Fruit fly (Drosophila melanogaster) whole organism, prepupa: ENCODE data around the gene CG42660.
"Not testable (repeated sequence)": the region's sequence is repeated elsewhere in the genome, so short reads cannot be mapped to it uniquely, and the experiment has no call there.

Experiments
- CG10669 ChIP-seq: fragments of 200-800 bp; sonication (Bioruptor generic); optimal IDR thresholded peaks from 3 replicates; lab custom pipeline; 2018; ENCODE audit warnings: missing biosample characterization, mild to moderate bottlenecking, missing genetic modification characterization, moderate library complexity
- CG15336 ChIP-seq: fragments of 200-800 bp; sonication (Bioruptor generic); IDR thresholded peaks from 2 replicates; pipeline ENCODE4 v1.3.6; 2022; ENCODE audit warnings: missing biosample characterization, missing genetic modification characterization
- CG1621 ChIP-seq: fragments of 200-800 bp; sonication (Bioruptor generic); optimal IDR thresholded peaks from 3 replicates; lab custom pipeline; 2018; ENCODE audit warnings: missing biosample characterization, mild to moderate bottlenecking, missing genetic modification characterization
- CG16779 ChIP-seq: fragments of 200-800 bp; sonication (Bioruptor generic); optimal IDR thresholded peaks from 3 replicates; lab custom pipeline; 2017; ENCODE audit warnings: missing biosample characterization, mild to moderate bottlenecking, missing genetic modification characterization
- CG3032 ChIP-seq: fragments of 200-800 bp; optimal IDR thresholded peaks from 2 replicates; lab custom pipeline; 2019; ENCODE audit warnings: missing biosample characterization, mild to moderate bottlenecking, missing genetic modification characterization, moderate library complexity
- CG31627 ChIP-seq: fragments of 200-800 bp; sonication (Bioruptor generic); optimal IDR thresholded peaks from 3 replicates; lab custom pipeline; 2016; ENCODE audit warnings: missing biosample characterization, missing genetic modification characterization
- CG32006 ChIP-seq: fragments of 200-800 bp; sonication (Bioruptor generic); optimal IDR thresholded peaks from 3 replicates; lab custom pipeline; 2017; ENCODE audit warnings: missing biosample characterization, mild to moderate bottlenecking, missing genetic modification characterization
- CG34406 ChIP-seq: fragments of 200-800 bp; sonication (Bioruptor generic); optimal IDR thresholded peaks from 3 replicates; lab custom pipeline; 2016; ENCODE audit warnings: missing biosample characterization, missing genetic modification characterization
- CG3919 ChIP-seq: fragments of 200-800 bp; sonication (Bioruptor generic); optimal IDR thresholded peaks from 3 replicates; lab custom pipeline; 2016; ENCODE audit warnings: missing biosample characterization, missing genetic modification characterization
- CG6276 ChIP-seq: fragments of 200-800 bp; sonication (Bioruptor generic); optimal IDR thresholded peaks from 2 replicates; lab custom pipeline; 2017; ENCODE audit warnings: missing biosample characterization, mild to moderate bottlenecking, missing genetic modification characterization
- CG6792 ChIP-seq: fragments of 200-800 bp; sonication (Bioruptor generic); optimal IDR thresholded peaks from 3 replicates; lab custom pipeline; 2016; ENCODE audit warnings: missing biosample characterization, missing genetic modification characterization
- CG9139 ChIP-seq: fragments of 200-800 bp; sonication (Bioruptor generic); optimal IDR thresholded peaks from 3 replicates; lab custom pipeline; 2017; ENCODE audit warnings: missing biosample characterization, mild to moderate bottlenecking, missing genetic modification characterization
- Ets21C ChIP-seq: fragments of 200-800 bp; sonication (Bioruptor generic); optimal IDR thresholded peaks from 3 replicates; lab custom pipeline; 2016; ENCODE audit warnings: missing biosample characterization, missing genetic modification characterization
- Ets96B ChIP-seq: fragments of 200-800 bp; optimal IDR thresholded peaks from 2 replicates; lab custom pipeline; 2019; ENCODE audit warnings: missing biosample characterization, mild to moderate bottlenecking, missing genetic modification characterization, moderate library complexity
- Hr38 ChIP-seq: sonication (Bioruptor generic); optimal IDR thresholded peaks from 2 replicates; lab custom pipeline; 2016; ENCODE audit warnings: missing biosample characterization, missing genetic modification characterization
- Hr4 ChIP-seq: fragments of 200-800 bp; sonication (Bioruptor generic); optimal IDR thresholded peaks from 3 replicates; lab custom pipeline; 2016; ENCODE audit warnings: missing biosample characterization, missing genetic modification characterization
- Lpt ChIP-seq: fragments of 200-800 bp; sonication (Bioruptor generic); optimal IDR thresholded peaks from 3 replicates; lab custom pipeline; 2016; ENCODE audit warnings: missing biosample characterization, missing genetic modification characterization
- Met ChIP-seq: fragments of 200-800 bp; sonication (Bioruptor generic); optimal IDR thresholded peaks from 3 replicates; lab custom pipeline; 2016; ENCODE audit warnings: missing biosample characterization, missing genetic modification characterization
- OdsH ChIP-seq: fragments of 200-800 bp; sonication (Bioruptor generic); optimal IDR thresholded peaks from 3 replicates; lab custom pipeline; 2016; ENCODE audit warnings: missing biosample characterization, missing genetic modification characterization
- Smox ChIP-seq: fragments of 200-800 bp; sonication (Bioruptor generic); optimal IDR thresholded peaks from 3 replicates; lab custom pipeline; 2016; ENCODE audit warnings: missing biosample characterization, missing genetic modification characterization
- Sox102F ChIP-seq: fragments of 200-800 bp; sonication (Bioruptor generic); optimal IDR thresholded peaks from 2 replicates; lab custom pipeline; 2016; ENCODE audit warnings: missing biosample characterization, mild to moderate bottlenecking, missing genetic modification characterization
- Sox14 ChIP-seq: fragments of 200-800 bp; sonication (Bioruptor generic); optimal IDR thresholded peaks from 3 replicates; lab custom pipeline; 2016; ENCODE audit warnings: missing biosample characterization, missing genetic modification characterization
- Sox15 ChIP-seq: fragments of 200-800 bp; sonication (Bioruptor generic); optimal IDR thresholded peaks from 3 replicates; lab custom pipeline; 2016; ENCODE audit warnings: missing biosample characterization, missing genetic modification characterization
- achi ChIP-seq: fragments of 200-800 bp; sonication (Bioruptor generic); optimal IDR thresholded peaks from 3 replicates; lab custom pipeline; 2016; ENCODE audit warnings: missing biosample characterization, missing genetic modification characterization
- acj6 ChIP-seq: fragments of 200-800 bp; sonication (Bioruptor generic); optimal IDR thresholded peaks from 3 replicates; lab custom pipeline; 2016; ENCODE audit warnings: missing biosample characterization, missing genetic modification characterization
- cyc ChIP-seq: fragments of 200-800 bp; sonication (Bioruptor generic); optimal IDR thresholded peaks from 3 replicates; lab custom pipeline; 2016; ENCODE audit warnings: missing biosample characterization, missing genetic modification characterization
- dac ChIP-seq: fragments of 200-800 bp; sonication (Bioruptor generic); optimal IDR thresholded peaks from 2 replicates; lab custom pipeline; 2017; ENCODE audit warnings: missing biosample characterization, mild to moderate bottlenecking, missing genetic modification characterization
- dsx ChIP-seq: fragments of 200-800 bp; optimal IDR thresholded peaks from 3 replicates; lab custom pipeline; 2019; ENCODE audit warnings: missing biosample characterization, mild to moderate bottlenecking, missing genetic modification characterization, moderate library complexity; ENCODE audit not compliant: poor library complexity, severe bottlenecking
- fd85E ChIP-seq: fragments of 200-800 bp; sonication (Bioruptor generic); optimal IDR thresholded peaks from 3 replicates; lab custom pipeline; 2016; ENCODE audit warnings: missing biosample characterization, missing genetic modification characterization
- fkh ChIP-seq: fragments of 200-800 bp; sonication (Bioruptor generic); optimal IDR thresholded peaks from 3 replicates; lab custom pipeline; 2017; ENCODE audit warnings: missing biosample characterization, mild to moderate bottlenecking, missing genetic modification characterization, moderate library complexity
- spab ChIP-seq: fragments of 200-800 bp; sonication (Bioruptor generic); optimal IDR thresholded peaks from 2 replicates; lab custom pipeline; 2017; ENCODE audit warnings: missing biosample characterization, mild to moderate bottlenecking, missing genetic modification characterization, missing genetic modification reagents
- ss ChIP-seq, 2 experiments: fragments of 200-800 bp; sonication (Bioruptor generic); optimal IDR thresholded peaks; 2 replicates in 1 of 2; 3 replicates in 1 of 2; lab custom pipeline; 2017 to 2018; ENCODE audit warnings: mild to moderate bottlenecking in 2 of 2, missing biosample characterization in 2 of 2, missing genetic modification characterization in 2 of 2, moderate library complexity in 1 of 2
- svp ChIP-seq: fragments of 200-800 bp; sonication (Bioruptor generic); peaks from one replicate; lab custom pipeline; 2016; ENCODE audit warnings: missing biosample characterization, missing genetic modification characterization
- vri ChIP-seq: fragments of 200-800 bp; sonication (Bioruptor generic); optimal IDR thresholded peaks from 3 replicates; lab custom pipeline; 2016; ENCODE audit warnings: missing biosample characterization, mild to moderate bottlenecking, missing genetic modification characterization

The CG42660 gene

DNA sequence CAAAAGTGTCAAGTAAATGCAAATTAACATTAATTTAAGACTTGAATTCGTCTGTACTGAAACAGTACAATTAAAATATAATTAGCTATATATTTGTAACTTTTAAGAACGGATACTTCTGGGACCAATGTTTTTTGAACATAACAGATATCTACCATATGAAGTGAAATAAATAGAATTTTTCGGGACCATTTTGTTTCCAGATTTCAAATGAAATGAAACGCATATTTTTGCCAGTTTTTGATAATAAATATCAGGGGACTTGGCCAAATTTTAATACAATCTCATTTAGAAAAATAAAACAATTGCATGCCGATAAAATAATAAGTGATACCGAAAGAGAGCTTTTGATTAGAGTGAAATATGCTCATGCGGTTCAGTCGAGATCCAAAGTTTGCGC is 20.4 kb downstream of the CG42660 start, which contains the start of gene mthl6:
TSS of gene mthl6 (plus strand) at position 301 of the 400 bp plus-strand sequence.
- TF ChIP-seq CG10669 (GFP tag; lab: Kevin White, UChicago) (no peak), acj6 (GFP tag; lab: Kevin White, UChicago) (no peak), dsx (no peak), CG6276 (GFP tag; lab: Kevin White, UChicago) (no peak), Sox15 (GFP tag; lab: Kevin White, UChicago) (no peak), vri (GFP tag; lab: Kevin White, UChicago) (no peak), Lpt (GFP tag; lab: Kevin White, UChicago) (no peak), CG6792 (GFP tag; lab: Kevin White, UChicago) (no peak), fkh (GFP tag; lab: Kevin White, UChicago) (no peak), CG3919 (GFP tag; lab: Kevin White, UChicago) (no peak), Ets96B (tag; lab: Kevin White, UChicago) (no peak), CG9139 (no peak), CG32006 (GFP tag; lab: Kevin White, UChicago) (no peak), CG15336 (GFP tag; lab: Robert Waterston, UW) (no peak)

- no peak for TF ChIP-seq CG31627
- no peak for TF ChIP-seq CG1621 (tag; lab: Kevin White, UChicago)
- TF ChIP-seq svp (GFP tag; lab: Kevin White, UChicago), result peak; percentile 40
Observed at dm6 chr3L:7491564-7491963, 26.3 kb downstream of the CG42660 start, which contains the start of gene Cyp316a1. Cyp316a1 (plus strand) TSS chr3L:7491864.

DNA sequence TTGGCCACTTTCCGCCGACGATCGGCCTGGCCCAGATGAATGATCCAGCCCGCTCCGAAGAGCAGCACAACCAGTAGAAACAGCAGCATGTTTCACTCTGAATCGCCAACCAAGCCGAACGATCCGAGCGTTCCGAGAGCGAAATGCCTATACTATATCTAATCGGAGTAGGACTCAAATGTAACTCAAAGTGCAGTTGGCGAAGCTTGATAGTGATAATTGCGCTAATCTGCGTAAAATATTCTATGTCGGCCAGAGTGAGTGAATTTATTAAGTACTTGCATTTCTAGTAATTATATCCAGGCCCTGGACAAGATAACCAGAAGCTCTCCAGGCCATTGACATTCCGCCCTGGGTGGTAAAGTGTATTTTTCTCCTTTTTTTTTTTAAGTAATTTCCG is 30.8 kb downstream of the CG42660 start, which contains the start of gene Cyp4d8:
TSS of gene Cyp4d8 (minus strand) at position 101 of the 400 bp plus-strand sequence.
- TF ChIP-seq Smox (GFP tag; lab: Kevin White, UChicago) (no peak), acj6 (GFP tag; lab: Kevin White, UChicago) (no peak), CG16779 (no peak), Sox102F (no peak), CG10669 (GFP tag; lab: Kevin White, UChicago) (no peak), dsx (no peak), CG15336 (GFP tag; lab: Robert Waterston, UW) (no peak), CG32006 (GFP tag; lab: Kevin White, UChicago) (no peak), Met (GFP tag; lab: Kevin White, UChicago) (no peak), Ets21C (GFP tag; lab: Kevin White, UChicago) (no peak), fd85E (GFP tag; lab: Kevin White, UChicago) (no peak), CG3919 (GFP tag; lab: Kevin White, UChicago) (no peak), CG34406 (no peak), OdsH (GFP tag; lab: Kevin White, UChicago) (no peak)

DNA sequence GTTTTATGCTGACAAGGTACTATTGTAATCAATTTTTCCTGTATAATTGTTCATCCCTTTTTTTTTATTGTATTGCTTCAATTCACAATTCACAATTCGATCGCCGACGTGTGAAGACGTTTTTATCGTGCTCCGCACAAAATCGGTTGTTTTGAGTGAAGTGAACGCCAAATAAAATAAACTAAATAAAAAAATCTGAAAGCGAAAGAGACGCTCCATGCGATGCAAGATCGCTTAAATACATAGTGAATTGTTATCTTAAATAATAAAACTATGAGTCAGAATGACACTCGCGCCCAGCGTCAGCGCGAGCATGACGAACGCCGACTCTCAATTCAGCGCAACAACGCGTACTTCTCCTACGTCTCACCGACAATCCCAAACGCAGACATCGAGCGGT is 33.4 kb downstream of the CG42660 start, which contains the start of gene CG8539:
TSS of gene CG8539 (minus strand) at position 101 of the 400 bp plus-strand sequence.
- not testable (repeated sequence) for TF ChIP-seq spab (GFP tag; lab: Kevin White, UChicago); Sox102F; Hr4 (GFP tag; lab: Kevin White, UChicago)

DNA sequence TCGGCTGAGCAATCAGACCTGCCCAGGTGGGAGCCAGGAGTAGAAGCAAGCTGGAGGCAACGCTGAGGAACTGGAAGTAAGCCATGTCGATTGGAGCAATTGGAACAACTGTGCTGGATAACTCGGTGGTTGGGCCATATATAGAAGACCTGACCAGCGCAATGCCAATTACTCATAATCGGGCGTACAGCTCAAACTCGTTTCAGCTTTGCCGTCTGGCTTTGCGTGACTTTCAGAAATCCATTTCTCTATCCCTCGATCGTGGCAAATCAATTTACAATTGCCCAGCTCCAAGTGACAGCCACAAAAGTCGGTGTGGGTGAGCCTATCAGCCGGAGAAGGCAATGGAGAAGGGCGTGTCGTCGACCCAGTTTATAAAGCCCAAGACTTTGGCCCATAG is 40.8 kb downstream of the CG42660 start, which contains the start of gene CG7548:
TSS of gene CG7548 (minus strand) at position 101 of the 400 bp plus-strand sequence.
- TF ChIP-seq CG31627 (no peak), Sox102F (no peak), CG3919 (GFP tag; lab: Kevin White, UChicago) (no peak), fd85E (GFP tag; lab: Kevin White, UChicago) (no peak), Hr38 (GFP tag; lab: Kevin White, UChicago) (no peak), achi (GFP tag; lab: Kevin White, UChicago) (no peak), dac (GFP tag; lab: Kevin White, UChicago) (no peak), CG3032 (tag; lab: Kevin White, UChicago) (no peak), spab (GFP tag; lab: Kevin White, UChicago) (no peak), cyc (GFP tag; lab: Kevin White, UChicago) (no peak), Met (GFP tag; lab: Kevin White, UChicago) (no peak), ss (GFP tag; optimal IDR thresholded peaks at IDR 0.05; lab: Kevin White, UChicago) (no peak), Sox14 (no peak), CG9139 (no peak), CG10669 (GFP tag; lab: Kevin White, UChicago) (no peak)
